Fruit fly (Drosophila melanogaster) whole organism, embryonic: ENCODE measurements around the gene OtopLc.

Experiments used
- Awh ChIP-seq: fragments of 200-800 bp; sonication (Bioruptor generic); IDR thresholded peaks from 2 replicates; pipeline ENCODE4, ENCODE4 v1.3.6; 2022; ENCODE audit warnings: missing biosample characterization, missing genetic modification characterization
- Bgb ChIP-seq: fragments of 200-800 bp; sonication (Bioruptor generic); IDR thresholded peaks from 2 replicates; pipeline ENCODE4 v1.3.6; 2022; ENCODE audit warnings: missing biosample characterization, missing genetic modification characterization; ENCODE audit not compliant: partially characterized antibody
- BtbVII ChIP-seq: fragments of 200-800 bp; sonication (Bioruptor generic); optimal IDR thresholded peaks from 3 replicates; lab custom pipeline; 2017; ENCODE audit warnings: missing biosample characterization, mild to moderate bottlenecking, missing genetic modification characterization
- CG10209 ChIP-seq: fragments of 200-800 bp; sonication (Bioruptor generic); optimal IDR thresholded peaks from 3 replicates; lab custom pipeline; 2017; ENCODE audit warnings: missing biosample characterization, mild to moderate bottlenecking, missing genetic modification characterization, missing genetic modification reagents
- CG10543 ChIP-seq: fragments of 200-800 bp; sonication (Bioruptor generic); optimal IDR thresholded peaks from 3 replicates; lab custom pipeline; 2017; ENCODE audit warnings: missing biosample characterization, mild to moderate bottlenecking, missing genetic modification characterization, moderate library complexity
- CG11695 ChIP-seq: fragments of 200-800 bp; sonication (Bioruptor generic); IDR thresholded peaks from 3 replicates; pipeline ENCODE4 v1.3.6; 2022; ENCODE audit warnings: missing biosample characterization, missing genetic modification characterization
- CG12391 ChIP-seq: fragments of 200-800 bp; sonication (Bioruptor generic); optimal IDR thresholded peaks from 3 replicates; lab custom pipeline; 2018; ENCODE audit warnings: missing biosample characterization, mild to moderate bottlenecking, missing genetic modification characterization, moderate library complexity
- CG13424 ChIP-seq: fragments of 200-800 bp; sonication (Bioruptor generic); optimal IDR thresholded peaks from 2 replicates; lab custom pipeline; 2019; ENCODE audit warnings: missing biosample characterization, mild to moderate bottlenecking, missing genetic modification characterization, moderate library complexity
- CG13894 ChIP-seq: fragments of 200-800 bp; sonication (Bioruptor generic); optimal IDR thresholded peaks from 3 replicates; lab custom pipeline; 2018; ENCODE audit warnings: missing biosample characterization, mild to moderate bottlenecking, missing genetic modification characterization, moderate library complexity
- CG16815 ChIP-seq: fragments of 200-800 bp; sonication (Bioruptor generic); optimal IDR thresholded peaks from 3 replicates; lab custom pipeline; 2017; ENCODE audit warnings: missing biosample characterization, mild to moderate bottlenecking, missing genetic modification characterization
- CG17186 ChIP-seq: fragments of 200-800 bp; sonication (Bioruptor generic); optimal IDR thresholded peaks from 3 replicates; lab custom pipeline; 2017; ENCODE audit warnings: missing biosample characterization, missing genetic modification reagents, missing genetic modification characterization
- CG17568 ChIP-seq: fragments of 200-800 bp; sonication (Bioruptor generic); optimal IDR thresholded peaks from 2 replicates; lab custom pipeline; 2018; ENCODE audit warnings: missing biosample characterization, mild to moderate bottlenecking, missing genetic modification characterization, moderate library complexity
- CG18262 ChIP-seq: fragments of 200-800 bp; optimal IDR thresholded peaks from 3 replicates; lab custom pipeline; 2019; ENCODE audit warnings: missing biosample characterization, mild to moderate bottlenecking, missing genetic modification characterization, moderate library complexity
- CG2199 ChIP-seq: fragments of 200-800 bp; sonication (Bioruptor generic); IDR thresholded peaks from 3 replicates; pipeline ENCODE4 v1.3.6; 2022; ENCODE audit warnings: missing biosample characterization, missing genetic modification characterization
- CG34422 ChIP-seq: fragments of 200-800 bp; sonication (Bioruptor generic); IDR thresholded peaks from 3 replicates; pipeline ENCODE4 v1.3.6; 2022; ENCODE audit warnings: missing biosample characterization, missing genetic modification characterization
- CG3995 ChIP-seq: fragments of 200-800 bp; sonication (Bioruptor generic); optimal IDR thresholded peaks from 3 replicates; lab custom pipeline; 2016; ENCODE audit warnings: missing biosample characterization, missing genetic modification characterization
- CG4424 ChIP-seq: fragments of 200-800 bp; sonication (Bioruptor generic); optimal IDR thresholded peaks from 3 replicates; lab custom pipeline; 2016; ENCODE audit warnings: missing biosample characterization, missing genetic modification characterization
- CG4617 ChIP-seq: fragments of 200-800 bp; sonication (Bioruptor generic); optimal IDR thresholded peaks from 3 replicates; lab custom pipeline; 2016; ENCODE audit warnings: missing biosample characterization, missing genetic modification characterization, borderline replicate concordance
- CG6254 ChIP-seq: fragments of 200-800 bp; sonication (Bioruptor generic); optimal IDR thresholded peaks from 3 replicates; lab custom pipeline; 2017; ENCODE audit warnings: mild to moderate bottlenecking, missing biosample characterization, missing genetic modification reagents, missing genetic modification characterization
- CG6689 ChIP-seq: fragments of 200-800 bp; sonication (Bioruptor generic); IDR thresholded peaks from 2 replicates; pipeline ENCODE4 v1.3.6; 2022; ENCODE audit warnings: missing biosample characterization, missing genetic modification characterization
- CG7357 ChIP-seq: fragments of 200-800 bp; sonication (Bioruptor generic); IDR thresholded peaks from 3 replicates; pipeline ENCODE4 v1.3.6; 2022; ENCODE audit warnings: missing biosample characterization, missing genetic modification characterization
- CTCF ChIP-seq: fragments of 200-800 bp; sonication (Bioruptor generic); optimal IDR thresholded peaks from 2 replicates; lab custom pipeline; 2017; ENCODE audit warnings: missing biosample characterization, mild to moderate bottlenecking, missing genetic modification characterization, moderate library complexity
- CoRest ChIP-seq: fragments of 200-800 bp; sonication (Bioruptor generic); optimal IDR thresholded peaks from 3 replicates; lab custom pipeline; 2018; ENCODE audit warnings: missing biosample characterization, mild to moderate bottlenecking, missing genetic modification characterization, moderate library complexity
- CrebB ChIP-seq: fragments of 200-800 bp; sonication (Bioruptor generic); optimal IDR thresholded peaks from 3 replicates; lab custom pipeline; 2018; ENCODE audit warnings: missing biosample characterization, mild to moderate bottlenecking, missing genetic modification characterization
- Dbx ChIP-seq: fragments of 200-800 bp; sonication (Bioruptor generic); IDR thresholded peaks from 3 replicates; pipeline ENCODE4 v1.3.6; 2022; ENCODE audit warnings: missing biosample characterization, missing genetic modification characterization
- Dip2 ChIP-seq: fragments of 200-800 bp; sonication (Bioruptor generic); IDR thresholded peaks from 2 replicates; pipeline ENCODE4 v1.3.6; 2022; ENCODE audit warnings: missing biosample characterization, missing genetic modification characterization
- Kr ChIP-seq: fragments of 200-800 bp; sonication (Bioruptor generic); optimal IDR thresholded peaks from 2 replicates; lab custom pipeline; 2017; ENCODE audit warnings: missing biosample characterization, mild to moderate bottlenecking, missing genetic modification characterization
- Max ChIP-seq: fragments of 200-800 bp; sonication (Bioruptor generic); optimal IDR thresholded peaks from 2 replicates; lab custom pipeline; 2016; ENCODE audit warnings: missing biosample characterization, mild to moderate bottlenecking, missing genetic modification characterization
- Opbp ChIP-seq: fragments of 200-800 bp; sonication (Bioruptor generic); IDR thresholded peaks from 3 replicates; pipeline ENCODE4 v1.3.6; 2022; ENCODE audit warnings: missing biosample characterization, missing genetic modification characterization; ENCODE audit not compliant: partially characterized antibody
- Side ChIP-seq: fragments of 200-800 bp; sonication (Bioruptor generic); optimal IDR thresholded peaks from 2 replicates; lab custom pipeline; 2016; ENCODE audit warnings: missing biosample characterization, missing genetic modification characterization
- Sry-β ChIP-seq: fragments of 200-800 bp; sonication (Bioruptor generic); optimal IDR thresholded peaks from 2 replicates; lab custom pipeline; 2018; ENCODE audit warnings: missing biosample characterization, mild to moderate bottlenecking, missing genetic modification characterization, moderate library complexity
- Vsx1 ChIP-seq: fragments of 200-800 bp; sonication (Bioruptor generic); optimal IDR thresholded peaks from 2 replicates; lab custom pipeline; 2017; ENCODE audit warnings: missing biosample characterization, mild to moderate bottlenecking, missing genetic modification characterization, missing genetic modification reagents
- ato ChIP-seq: fragments of 200-800 bp; sonication (Bioruptor generic); IDR thresholded peaks from 2 replicates; pipeline ENCODE4 v1.3.6; 2022; ENCODE audit warnings: missing biosample characterization, missing genetic modification characterization; ENCODE audit not compliant: partially characterized antibody
- dati ChIP-seq: fragments of 200-800 bp; sonication (Bioruptor generic); IDR thresholded peaks from 2 replicates; pipeline ENCODE4 v1.3.6; 2022; ENCODE audit warnings: missing biosample characterization, missing genetic modification characterization
- dm ChIP-seq: fragments of 200-800 bp; sonication (Bioruptor generic); optimal IDR thresholded peaks from 3 replicates; lab custom pipeline; 2016; ENCODE audit warnings: missing biosample characterization, missing genetic modification characterization
- en ChIP-seq: fragments of 200-800 bp; sonication (Bioruptor generic); optimal IDR thresholded peaks from 2 replicates; lab custom pipeline; 2016; ENCODE audit warnings: missing biosample characterization, missing genetic modification characterization
- gcm ChIP-seq: fragments of 200-800 bp; sonication (Bioruptor generic); optimal IDR thresholded peaks from 2 replicates; lab custom pipeline; 2019; ENCODE audit warnings: missing biosample characterization, mild to moderate bottlenecking, missing genetic modification characterization, moderate library complexity
- gt ChIP-seq: fragments of 200-800 bp; sonication (Bioruptor generic); IDR thresholded peaks from 2 replicates; pipeline ENCODE4 v1.3.6; 2022; ENCODE audit warnings: missing biosample characterization, missing genetic modification characterization
- hb ChIP-seq: fragments of 200-800 bp; sonication (Bioruptor generic); IDR thresholded peaks from 3 replicates; pipeline ENCODE4 v1.3.6; 2022; ENCODE audit warnings: missing biosample characterization, missing genetic modification characterization; ENCODE audit not compliant: partially characterized antibody
- hth ChIP-seq: fragments of >200 bp; optimal IDR thresholded peaks from 2 replicates; lab custom pipeline; 2017; ENCODE audit warnings: inconsistent platforms
- nmo ChIP-seq: fragments of 200-800 bp; sonication (Bioruptor generic); optimal IDR thresholded peaks from 2 replicates; lab custom pipeline; 2018; ENCODE audit warnings: missing biosample characterization, mild to moderate bottlenecking, missing genetic modification characterization, moderate library complexity
- p53 ChIP-seq: fragments of 200-800 bp; sonication (Bioruptor generic); optimal IDR thresholded peaks from 2 replicates; lab custom pipeline; 2016; ENCODE audit warnings: missing biosample characterization, missing genetic modification characterization
- pros ChIP-seq: fragments of 200-800 bp; sonication (Bioruptor generic); optimal IDR thresholded peaks from 3 replicates; lab custom pipeline; 2019; ENCODE audit warnings: missing biosample characterization, mild to moderate bottlenecking, missing genetic modification characterization, moderate library complexity
- ranshi ChIP-seq: fragments of 200-800 bp; sonication (Bioruptor generic); IDR thresholded peaks from 2 replicates; pipeline ENCODE4 v1.3.6; 2022; ENCODE audit warnings: missing biosample characterization, missing genetic modification characterization
- sisA ChIP-seq: fragments of 200-800 bp; sonication (Bioruptor generic); IDR thresholded peaks from 2 replicates; pipeline ENCODE4 v1.3.6; 2022; ENCODE audit warnings: missing biosample characterization, missing genetic modification characterization
- sug ChIP-seq: fragments of 200-800 bp; optimal IDR thresholded peaks from 2 replicates; lab custom pipeline; 2019; ENCODE audit warnings: missing biosample characterization, mild to moderate bottlenecking, missing genetic modification characterization, moderate library complexity
- vvl ChIP-seq: fragments of 200-800 bp; sonication (Bioruptor generic); IDR thresholded peaks from 2 replicates; pipeline ENCODE4 v1.3.6; 2022; ENCODE audit warnings: missing biosample characterization, missing genetic modification characterization
- zf30C ChIP-seq: fragments of 200-800 bp; sonication (Bioruptor generic); optimal IDR thresholded peaks from 3 replicates; lab custom pipeline; 2018; ENCODE audit warnings: missing biosample characterization, mild to moderate bottlenecking, missing genetic modification characterization

OtopLc gene

dm6 chrX:5705097-5705496, 42.4 kb upstream of the OtopLc start:
- TF ChIP-seq Sry-β (GFP tag; lab: Kevin White, UChicago) (peak; percentile 57), nmo (GFP tag; lab: Kevin White, UChicago) (no peak), CG3995 (peak; percentile 93)

dm6 chrX:5699824-5700498, 37.3 kb upstream of the OtopLc start:
- TF ChIP-seq CoRest (peak; percentile 73), CG18262 (tag; lab: Kevin White, UChicago) (peak; percentile 74), CrebB (tag; lab: Kevin White, UChicago) (peak; percentile 37), dm (GFP tag; lab: Kevin White, UChicago) (peak; percentile 10), Kr (GFP tag; lab: Kevin White, UChicago) (no peak), CG10543 (GFP tag; lab: Kevin White, UChicago) (peak; percentile 70), Opbp (GFP tag; lab: Robert Waterston, UW) (no peak), ranshi (GFP tag; lab: Robert Waterston, UW) (peak; percentile 40; the same call in 1 of the 2 replicates), Vsx1 (GFP tag; lab: Kevin White, UChicago) (peak; percentile 78), Dbx (GFP tag; lab: Robert Waterston, UW) (0 out of 3 replicates have a peak, but pooled peaks have one; percentile 36), CG16815 (GFP tag; lab: Kevin White, UChicago) (peak; percentile 15), CG6689 (GFP tag; lab: Robert Waterston, UW) (peak; percentile 70), Side (GFP tag; lab: Kevin White, UChicago) (peak; percentile 12), CG17568 (no peak), Max (peak; percentile 17), CG13894 (tag; lab: Kevin White, UChicago) (peak; percentile 81), CG2199 (0 out of 3 replicates have a peak, but pooled peaks have one; percentile 36), pros (no peak), en (GFP tag; lab: Kevin White, UChicago) (no peak), hb (GFP tag; lab: Robert Waterston, UW) (no peak), p53 (GFP tag; lab: Kevin White, UChicago) (no peak), zf30C (no peak), CG6254 (GFP tag; lab: Kevin White, UChicago) (peak; percentile 46), BtbVII (GFP tag; lab: Kevin White, UChicago) (peak; percentile 26), CG34422 (GFP tag; lab: Robert Waterston, UW) (no peak), CG13424 (tag; lab: Kevin White, UChicago) (peak; percentile 64), CG4424 (peak; percentile 63), CG11695 (GFP tag; lab: Robert Waterston, UW) (peak; percentile 52; the same call in 2 of the 3 replicates), sug (tag; lab: Kevin White, UChicago) (peak; percentile 22), vvl (peak; percentile 68), CG10209 (GFP tag; lab: Kevin White, UChicago) (peak; percentile 64), ato (GFP tag; lab: Robert Waterston, UW) (no peak), sisA (GFP tag; lab: Robert Waterston, UW) (peak; percentile 60), CG7357 (GFP tag; lab: Robert Waterston, UW) (peak; percentile 51; the same call in 1 of the 3 replicates), CG12391 (peak; percentile 76), Bgb (GFP tag; lab: Robert Waterston, UW) (no peak), gt (GFP tag; lab: Robert Waterston, UW) (no peak), CG4617 (GFP tag; lab: Kevin White, UChicago) (peak; percentile 7), dati (no peak), CTCF (GFP tag; lab: Kevin White, UChicago) (no peak), CG17186 (GFP tag; lab: Kevin White, UChicago) (no peak), gcm (GFP tag; lab: Kevin White, UChicago) (peak; percentile 32), Awh (GFP tag; lab: Robert Waterston, UW) (0 out of 2 replicates have a peak, but pooled peaks have one; percentile 44), Dip2 (GFP tag; lab: Robert Waterston, UW) (no peak), hth (lab: Kevin White, UChicago) (no peak)
